Fruit fly (Drosophila melanogaster) whole organism, embryonic: ENCODE results near the gene Golgin84.

ENCODE experiments used
- Atf3 ChIP-seq: fragments of 200-800 bp; sonication (Bioruptor generic); optimal IDR thresholded peaks from 3 replicates; lab custom pipeline; 2016; ENCODE audit warnings: missing biosample characterization, missing genetic modification characterization
- Bgb ChIP-seq: fragments of 200-800 bp; sonication (Bioruptor generic); IDR thresholded peaks from 2 replicates; pipeline ENCODE4 v1.3.6; 2022; ENCODE audit warnings: missing biosample characterization, missing genetic modification characterization; ENCODE audit not compliant: partially characterized antibody
- CG10366 ChIP-seq: fragments of 200-800 bp; sonication (Bioruptor generic); IDR thresholded peaks from 2 replicates; pipeline ENCODE4 v1.3.6; 2022; ENCODE audit warnings: missing biosample characterization, missing genetic modification characterization
- CG11085 ChIP-seq: fragments of 200-800 bp; sonication (Bioruptor generic); IDR thresholded peaks from 2 replicates; pipeline ENCODE4 v1.3.6; 2022; ENCODE audit warnings: missing biosample characterization, missing genetic modification characterization
- CG11695 ChIP-seq: fragments of 200-800 bp; sonication (Bioruptor generic); IDR thresholded peaks from 3 replicates; pipeline ENCODE4 v1.3.6; 2022; ENCODE audit warnings: missing biosample characterization, missing genetic modification characterization
- CG12104 ChIP-seq: fragments of 200-800 bp; sonication (Bioruptor generic); optimal IDR thresholded peaks from 3 replicates; lab custom pipeline; 2016; ENCODE audit warnings: missing biosample characterization, missing genetic modification characterization
- CG12155 ChIP-seq: fragments of 200-800 bp; sonication (Bioruptor generic); optimal IDR thresholded peaks from 3 replicates; lab custom pipeline; 2016; ENCODE audit warnings: missing biosample characterization, missing genetic modification characterization
- CG12299 ChIP-seq: fragments of 200-800 bp; sonication (Bioruptor generic); optimal IDR thresholded peaks from 2 replicates; lab custom pipeline; 2018; ENCODE audit warnings: missing biosample characterization, mild to moderate bottlenecking, missing genetic modification characterization
- CG12659 ChIP-seq: fragments of 200-800 bp; sonication (Bioruptor generic); optimal IDR thresholded peaks from 3 replicates; lab custom pipeline; 2017; ENCODE audit warnings: mild to moderate bottlenecking, missing biosample characterization, missing genetic modification reagents, missing genetic modification characterization
- CG12769 ChIP-seq: fragments of 200-800 bp; sonication (Bioruptor generic); optimal IDR thresholded peaks from 2 replicates; lab custom pipeline; 2019; ENCODE audit warnings: missing biosample characterization, mild to moderate bottlenecking, missing genetic modification characterization, moderate library complexity
- CG14014 ChIP-seq: fragments of 200-800 bp; sonication (Bioruptor generic); IDR thresholded peaks from 2 replicates; pipeline ENCODE4 v1.3.6; 2022; ENCODE audit warnings: missing biosample characterization, missing genetic modification characterization
- CG17359 ChIP-seq: fragments of 200-800 bp; sonication (Bioruptor generic); optimal IDR thresholded peaks from 3 replicates; lab custom pipeline; 2018; ENCODE audit warnings: missing biosample characterization, mild to moderate bottlenecking, missing genetic modification characterization, moderate library complexity
- CG2875 ChIP-seq: fragments of 200-800 bp; sonication (Bioruptor generic); optimal IDR thresholded peaks from 2 replicates; lab custom pipeline; 2017; ENCODE audit warnings: missing biosample characterization, mild to moderate bottlenecking, missing genetic modification characterization, missing genetic modification reagents
- CG34376 ChIP-seq: fragments of 200-800 bp; sonication (Bioruptor generic); optimal IDR thresholded peaks from 2 replicates; lab custom pipeline; 2018; ENCODE audit warnings: missing biosample characterization, mild to moderate bottlenecking, missing genetic modification characterization
- CG42726 ChIP-seq: fragments of 200-800 bp; sonication (Bioruptor generic); IDR thresholded peaks from 2 replicates; pipeline ENCODE4 v1.3.6; 2022; ENCODE audit warnings: missing biosample characterization, missing genetic modification characterization; ENCODE audit not compliant: partially characterized antibody
- CG4404 ChIP-seq: fragments of 200-800 bp; sonication (Bioruptor generic); IDR thresholded peaks from 2 replicates; pipeline ENCODE4 v1.3.6; 2022; ENCODE audit warnings: missing biosample characterization, missing genetic modification characterization
- CG5180 ChIP-seq: fragments of 200-800 bp; sonication (Bioruptor generic); optimal IDR thresholded peaks from 3 replicates; lab custom pipeline; 2017; ENCODE audit warnings: missing biosample characterization, missing genetic modification characterization, mild to moderate bottlenecking, moderate library complexity, missing genetic modification reagents
- CG5953 ChIP-seq: fragments of 200-800 bp; sonication (Bioruptor generic); IDR thresholded peaks from 2 replicates; pipeline ENCODE4 v1.3.6; 2022; ENCODE audit warnings: missing biosample characterization, missing genetic modification characterization
- CG7963 ChIP-seq: fragments of 200-800 bp; sonication (Bioruptor generic); IDR thresholded peaks from 3 replicates; pipeline ENCODE4 v1.3.6; 2022; ENCODE audit warnings: missing biosample characterization, missing genetic modification characterization; ENCODE audit not compliant: partially characterized antibody
- CG8089 ChIP-seq: fragments of 200-800 bp; sonication (Bioruptor generic); optimal IDR thresholded peaks from 3 replicates; lab custom pipeline; 2016; ENCODE audit warnings: missing biosample characterization, missing genetic modification characterization
- CG9437 ChIP-seq: fragments of 200-800 bp; sonication (Bioruptor generic); optimal IDR thresholded peaks from 2 replicates; lab custom pipeline; 2018; ENCODE audit warnings: missing biosample characterization, mild to moderate bottlenecking, missing genetic modification characterization
- CTCF ChIP-seq: fragments of 200-800 bp; sonication (Bioruptor generic); optimal IDR thresholded peaks from 2 replicates; lab custom pipeline; 2017; ENCODE audit warnings: missing biosample characterization, mild to moderate bottlenecking, missing genetic modification characterization, moderate library complexity
- Camta ChIP-seq: fragments of 200-800 bp; sonication (Bioruptor generic); optimal IDR thresholded peaks from 2 replicates; lab custom pipeline; 2016; ENCODE audit warnings: missing biosample characterization, missing genetic modification characterization
- CkIIα-i1 ChIP-seq: fragments of 200-800 bp; sonication (Bioruptor generic); IDR thresholded peaks from 2 replicates; pipeline ENCODE4 v1.3.6; 2022; ENCODE audit warnings: missing biosample characterization, missing genetic modification characterization
- Deaf1 ChIP-seq: fragments of 200-800 bp; optimal IDR thresholded peaks from 3 replicates; lab custom pipeline; 2019; ENCODE audit warnings: missing biosample characterization, mild to moderate bottlenecking, missing genetic modification characterization, moderate library complexity
- Ets97D ChIP-seq: fragments of 200-800 bp; sonication (Bioruptor generic); optimal IDR thresholded peaks from 3 replicates; lab custom pipeline; 2016; ENCODE audit warnings: missing biosample characterization, missing genetic modification characterization
- HLH3B ChIP-seq: fragments of 200-800 bp; sonication (Bioruptor generic); IDR thresholded peaks from 2 replicates; pipeline ENCODE4 v1.3.6; 2022; ENCODE audit warnings: missing biosample characterization, missing genetic modification characterization
- Hand ChIP-seq: fragments of 200-800 bp; sonication (Bioruptor generic); optimal IDR thresholded peaks from 2 replicates; lab custom pipeline; 2017; ENCODE audit warnings: mild to moderate bottlenecking, missing biosample characterization, missing genetic modification reagents, missing genetic modification characterization
- NfI ChIP-seq: fragments of 200-800 bp; sonication (Bioruptor generic); optimal IDR thresholded peaks from 3 replicates; lab custom pipeline; 2018; ENCODE audit warnings: missing biosample characterization, mild to moderate bottlenecking, missing genetic modification characterization, moderate library complexity
- Rfx ChIP-seq: fragments of 200-800 bp; sonication (Bioruptor generic); IDR thresholded peaks from 2 replicates; pipeline ENCODE4 v1.3.6; 2022; ENCODE audit warnings: missing biosample characterization, missing genetic modification characterization
- Rx ChIP-seq: fragments of 200-800 bp; sonication (Bioruptor generic); IDR thresholded peaks from 2 replicates; pipeline ENCODE4 v1.3.6; 2022; ENCODE audit warnings: missing biosample characterization, missing genetic modification characterization
- Side ChIP-seq: fragments of 200-800 bp; sonication (Bioruptor generic); optimal IDR thresholded peaks from 2 replicates; lab custom pipeline; 2016; ENCODE audit warnings: missing biosample characterization, missing genetic modification characterization
- Sox100B ChIP-seq: fragments of 200-800 bp; sonication (Bioruptor generic); optimal IDR thresholded peaks from 3 replicates; lab custom pipeline; 2018; ENCODE audit warnings: missing biosample characterization, mild to moderate bottlenecking, missing genetic modification characterization
- Taf1 ChIP-seq: fragments of 200-800 bp; sonication (Bioruptor generic); IDR thresholded peaks from 2 replicates; pipeline ENCODE4 v1.3.6; 2022; ENCODE audit warnings: missing biosample characterization, missing genetic modification characterization
- amos ChIP-seq: fragments of 200-800 bp; sonication (Bioruptor generic); IDR thresholded peaks from 2 replicates; pipeline ENCODE4 v1.3.6; 2022; ENCODE audit warnings: missing biosample characterization, missing genetic modification characterization; ENCODE audit not compliant: partially characterized antibody
- bbx ChIP-seq: fragments of 200-800 bp; sonication (Bioruptor generic); IDR thresholded peaks from 2 replicates; pipeline ENCODE4 v1.3.6; 2022; ENCODE audit warnings: missing biosample characterization, missing genetic modification characterization; ENCODE audit not compliant: partially characterized antibody
- dysf ChIP-seq: fragments of 200-800 bp; sonication (Bioruptor generic); IDR thresholded peaks from 3 replicates; pipeline ENCODE4 v1.3.6; 2022; ENCODE audit warnings: missing biosample characterization, missing genetic modification characterization
- hbn ChIP-seq: fragments of 200-800 bp; sonication (Bioruptor generic); IDR thresholded peaks from 2 replicates; pipeline ENCODE4 v1.3.6; 2022; ENCODE audit warnings: missing biosample characterization, missing genetic modification characterization; ENCODE audit not compliant: partially characterized antibody
- nmo ChIP-seq: fragments of 200-800 bp; sonication (Bioruptor generic); optimal IDR thresholded peaks from 2 replicates; lab custom pipeline; 2018; ENCODE audit warnings: missing biosample characterization, mild to moderate bottlenecking, missing genetic modification characterization, moderate library complexity
- pho ChIP-seq: fragments of 200-800 bp; sonication (Bioruptor generic); optimal IDR thresholded peaks from 2 replicates; lab custom pipeline; 2016; ENCODE audit warnings: missing biosample characterization, missing genetic modification characterization
- ranshi ChIP-seq: fragments of 200-800 bp; sonication (Bioruptor generic); IDR thresholded peaks from 2 replicates; pipeline ENCODE4 v1.3.6; 2022; ENCODE audit warnings: missing biosample characterization, missing genetic modification characterization
- schlank ChIP-seq: fragments of 200-800 bp; sonication (Bioruptor generic); optimal IDR thresholded peaks from 2 replicates; lab custom pipeline; 2018; ENCODE audit warnings: missing biosample characterization, mild to moderate bottlenecking, missing genetic modification characterization
- scrt ChIP-seq: fragments of 200-800 bp; sonication (Bioruptor generic); optimal IDR thresholded peaks from 2 replicates; lab custom pipeline; 2018; ENCODE audit warnings: missing biosample characterization, mild to moderate bottlenecking, missing genetic modification characterization, moderate library complexity
- sens-2 ChIP-seq: fragments of 200-800 bp; sonication (Bioruptor generic); IDR thresholded peaks from 2 replicates; pipeline ENCODE4 v1.3.6; 2022; ENCODE audit warnings: missing biosample characterization, missing genetic modification characterization
- shn ChIP-seq: fragments of 200-800 bp; sonication (Bioruptor generic); optimal IDR thresholded peaks from 3 replicates; lab custom pipeline; 2016; ENCODE audit warnings: missing biosample characterization, missing genetic modification characterization
- tll ChIP-seq, 2 experiments: fragments of 200-800 bp in 1 of 2; fragments of >200 bp in 1 of 2; sonication (Bioruptor generic) in 1 of 2; optimal IDR thresholded peaks; 2 replicates each; lab custom pipeline; 2017 to 2019; ENCODE audit warnings: missing biosample characterization in 2 of 2, missing genetic modification characterization in 2 of 2, mild to moderate bottlenecking in 1 of 2, moderate library complexity in 1 of 2
- vvl ChIP-seq: fragments of 200-800 bp; sonication (Bioruptor generic); IDR thresholded peaks from 2 replicates; pipeline ENCODE4 v1.3.6; 2022; ENCODE audit warnings: missing biosample characterization, missing genetic modification characterization
- zfh2 ChIP-seq: fragments of 200-800 bp; sonication (Bioruptor generic); optimal IDR thresholded peaks from 2 replicates; lab custom pipeline; 2016; ENCODE audit warnings: missing biosample characterization, missing genetic modification characterization

Gene Golgin84

dm6 chr3R:24333182-24333808 lies 24.4 kb downstream of the Golgin84 start, which contains the start of the genes Rrp5 and Dis3 (continued):
- TF ChIP-seq bbx (GFP tag; lab: Robert Waterston, UW): peak; percentile 58; the same call in 1 of the 2 replicates
- TF ChIP-seq CG5953: peak; percentile 17; the same call in 1 of the 2 replicates
- TF ChIP-seq Side (GFP tag; lab: Kevin White, UChicago): peak; percentile 31
- peak; percentile 42; the same call in 1 of the 2 replicates for TF ChIP-seq CG11085 (GFP tag; lab: Robert Waterston, UW)
- TF ChIP-seq pho (GFP tag; lab: Kevin White, UChicago): peak; percentile 56
- no peak for TF ChIP-seq Hand (GFP tag; lab: Kevin White, UChicago)
- peak; percentile 38 for TF ChIP-seq shn (GFP tag; lab: Kevin White, UChicago)
- no peak for TF ChIP-seq CG12769 (tag; lab: Kevin White, UChicago)
- peak; percentile 58 for TF ChIP-seq amos (GFP tag; lab: Robert Waterston, UW)
- TF ChIP-seq CG14014 (GFP tag; lab: Robert Waterston, UW): peak; percentile 38; the same call in 1 of the 2 replicates

- TF ChIP-seq CTCF (no peak), CG9437 (GFP tag; lab: Kevin White, UChicago) (no peak), dysf (GFP tag; lab: Robert Waterston, UW) (no peak), Bgb (peak; percentile 80), Taf1 (GFP tag; lab: Robert Waterston, UW) (no peak), CG12104 (no peak), CG42726 (GFP tag; lab: Robert Waterston, UW) (peak; percentile 39; the same call in 1 of the 2 replicates), scrt (GFP tag; lab: Kevin White, UChicago) (no peak), Sox100B (GFP tag; lab: Kevin White, UChicago) (no peak), Rx (no peak), tll (GFP tag; optimal IDR thresholded peaks at IDR 0.05; lab: Kevin White, UChicago) (peak in 1 of 2 experiments; percentile 61), amos (GFP tag; lab: Robert Waterston, UW) (peak; percentile 74), NfI (GFP tag; lab: Kevin White, UChicago) (no peak), CG34376 (peak; percentile 10), vvl (peak; percentile 72), zfh2 (no peak), Atf3 (no peak), CG7963 (GFP tag; lab: Robert Waterston, UW) (peak; percentile 46; the same call in 1 of the 3 replicates), CG12659 (GFP tag; lab: Kevin White, UChicago) (peak; percentile 73), Rfx (GFP tag; lab: Robert Waterston, UW) (peak; percentile 52; the same call in 1 of the 2 replicates), CG8089 (GFP tag; lab: Kevin White, UChicago) (no peak), Ets97D (GFP tag; lab: Kevin White, UChicago) (peak; percentile 37), CG10366 (GFP tag; lab: Robert Waterston, UW) (no peak), CG4404 (GFP tag; lab: Robert Waterston, UW) (no peak), CG11695 (GFP tag; lab: Robert Waterston, UW) (no peak), schlank (tag; lab: Kevin White, UChicago) (no peak), sens-2 (GFP tag; lab: Robert Waterston, UW) (no peak), CG12299 (tag; lab: Kevin White, UChicago) (peak; percentile 68), CG12155 (no peak), Camta (GFP tag; lab: Kevin White, UChicago) (no peak), nmo (GFP tag; lab: Kevin White, UChicago) (no peak), HLH3B (no peak), CG5180 (no peak), CG17359 (tag; lab: Kevin White, UChicago) (no peak), ranshi (GFP tag; lab: Robert Waterston, UW) (no peak), CG2875 (GFP tag; lab: Kevin White, UChicago) (no peak), CkIIα-i1 (GFP tag; lab: Robert Waterston, UW) (no peak), Side (GFP tag; lab: Kevin White, UChicago) (peak; percentile 1), Deaf1 (tag; lab: Kevin White, UChicago) (no peak), hbn (GFP tag; lab: Robert Waterston, UW) (peak; percentile 50; the same call in 1 of the 2 replicates)
These were observed 37.4 kb downstream of the Golgin84 start for dm6 chr3R:24320342-24320711.
